5 fruit fly cellular contexts compared by ENCODE assay signal in the genomic region with DNA sequence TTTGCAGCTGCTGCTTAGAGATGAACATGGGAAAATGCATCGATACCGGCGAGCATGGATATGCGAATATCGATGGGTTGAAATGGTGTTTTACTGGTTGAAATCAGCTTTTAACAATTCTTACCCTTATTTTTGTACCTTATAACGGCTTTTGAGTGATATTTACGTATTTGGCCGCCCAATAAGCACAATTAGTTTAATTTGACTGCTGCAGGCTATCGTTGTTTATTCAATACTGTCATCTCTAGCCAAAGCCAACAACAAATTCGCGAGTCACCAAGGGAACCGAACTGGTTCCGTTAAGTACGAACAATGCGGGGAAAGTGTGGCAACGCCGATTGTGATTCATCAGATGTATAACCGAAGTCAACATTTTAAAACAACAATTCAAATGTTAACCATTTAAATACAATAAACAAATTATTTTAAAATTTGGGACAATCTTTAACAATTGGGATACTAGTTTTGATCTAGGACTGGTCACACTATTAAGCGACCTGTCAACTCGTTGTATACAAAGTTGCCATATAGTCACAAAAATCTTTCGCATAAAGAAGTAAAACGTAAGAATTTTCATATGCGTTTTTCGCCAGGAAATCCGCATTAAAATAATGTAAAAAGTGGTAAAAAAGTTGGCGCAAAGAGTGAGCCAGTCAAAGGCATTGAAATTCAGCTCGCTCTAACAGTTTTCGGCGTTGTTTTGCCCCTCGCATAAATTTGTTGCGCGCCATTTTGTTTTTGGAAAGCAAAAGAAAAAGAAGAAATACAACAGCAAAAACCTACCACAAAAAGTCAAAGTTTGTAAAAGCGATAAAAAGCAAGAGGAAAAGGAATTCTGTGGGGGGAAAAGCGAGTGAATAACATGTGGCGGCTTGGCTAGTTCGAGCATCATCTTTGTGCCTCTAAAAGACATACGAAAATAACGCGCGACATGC.
A peak's percentile ranks its signal among the peaks of the same experiment; 100 is the strongest.
TF ChIP-seq lines count a peak whose summit lies in the region.

TSS of gene Usp5 (minus strand) at position 234 of the 935 bp plus-strand sequence.
TSS of gene BtbVII (plus strand) at position 522 of the 935 bp plus-strand sequence.

TF ChIP-seq in whole organism, adult, 20 proteins besides CTCF, POLR2A, EP300 and RAD21 (continued from another document):
- TF ChIP-seq Hr96 (GFP tag; optimal IDR thresholded peaks at IDR 0.05; lab: Kevin White, UChicago) (peak; percentile 86), CG12768 (GFP tag; optimal IDR thresholded peaks at IDR 0.05; lab: Kevin White, UChicago) (peak; percentile 62), cnc (optimal IDR thresholded peaks at IDR 0.05; lab: Kevin White, UChicago) (peak; percentile 80 to 92), CG14711 (tag; optimal IDR thresholded peaks at IDR 0.05; lab: Kevin White, UChicago) (peak; percentile 48), CG11617 (GFP tag; optimal IDR thresholded peaks at IDR 0.05; lab: Kevin White, UChicago) (peak; percentile 70)

TF ChIP-seq in whole organism, embryonic, 481 proteins besides CTCF, POLR2A, EP300 and RAD21 (continued from another document and continues in another):
- peak; percentile 98 for TF ChIP-seq phol (tag; optimal IDR thresholded peaks at IDR 0.05; lab: Kevin White, UChicago)
- TF ChIP-seq nmo (GFP tag; optimal IDR thresholded peaks at IDR 0.05; lab: Kevin White, UChicago) = peak; percentile 61
- peak; percentile 91 for TF ChIP-seq bbx (GFP tag; IDR thresholded peaks at IDR 0.05; lab: Robert Waterston, UW; ENCODE audit: partially characterized antibody)
- no peak for TF ChIP-seq sima (GFP tag; optimal IDR thresholded peaks at IDR 0.05; lab: Kevin White, UChicago)
- TF ChIP-seq CG6175 (GFP tag; IDR thresholded peaks at IDR 0.05; lab: Robert Waterston, UW) = no peak
- peak; percentile 1 for TF ChIP-seq CG8089 (GFP tag; optimal IDR thresholded peaks at IDR 0.05; lab: Kevin White, UChicago)
- TF ChIP-seq CG32532 (GFP tag; IDR thresholded peaks at IDR 0.05; lab: Robert Waterston, UW) = peak; percentile 68
- peak; percentile 2 for TF ChIP-seq Nf-YC (tag; optimal IDR thresholded peaks at IDR 0.05; lab: Kevin White, UChicago)
- peak; percentile 72 for TF ChIP-seq zfh2 (GFP tag; optimal IDR thresholded peaks at IDR 0.05; lab: Kevin White, UChicago)
- TF ChIP-seq ssp (GFP tag; IDR thresholded peaks at IDR 0.05; lab: Robert Waterston, UW) = peak; percentile 54
- no peak for TF ChIP-seq CG14667 (GFP tag; IDR thresholded peaks at IDR 0.05; lab: Robert Waterston, UW)
- TF ChIP-seq CG8388 (GFP tag; optimal IDR thresholded peaks at IDR 0.05; lab: Kevin White, UChicago) = peak; percentile 17
- TF ChIP-seq BEAF-32 (GFP tag; optimal IDR thresholded peaks at IDR 0.05; lab: Kevin White, UChicago) = peak; percentile 95
- no peak for TF ChIP-seq Sox102F (GFP tag; optimal IDR thresholded peaks at IDR 0.05; lab: Kevin White, UChicago)
- peak in 1 of 3 experiments; percentile 55 for TF ChIP-seq lola (GFP tag; optimal IDR thresholded peaks at IDR 0.05; lab: Kevin White, UChicago)
- no peak for TF ChIP-seq ab (GFP tag; optimal IDR thresholded peaks at IDR 0.05; lab: Kevin White, UChicago)
- peak; percentile 62 for TF ChIP-seq CG17829 (tag; optimal IDR thresholded peaks at IDR 0.05; lab: Kevin White, UChicago)
- peak; percentile 67 for TF ChIP-seq CG12391 (tag; optimal IDR thresholded peaks at IDR 0.05; lab: Kevin White, UChicago)
- peak; percentile 67 for TF ChIP-seq lab (GFP tag; optimal IDR thresholded peaks at IDR 0.05; lab: Kevin White, UChicago)
- no peak for TF ChIP-seq CG6813 (GFP tag; optimal IDR thresholded peaks at IDR 0.05; lab: Kevin White, UChicago)
- TF ChIP-seq CG3163 (GFP tag; optimal IDR thresholded peaks at IDR 0.05; lab: Kevin White, UChicago) = peak; percentile 18
- peak; percentile 1 for TF ChIP-seq CG4854 (GFP tag; optimal IDR thresholded peaks at IDR 0.05; lab: Kevin White, UChicago)
- TF ChIP-seq tin (GFP tag; optimal IDR thresholded peaks at IDR 0.05; lab: Kevin White, UChicago) = peak; percentile 63
- 0 out of 3 replicates have a peak, but pooled peaks have one; percentile 39 for TF ChIP-seq croc (GFP tag; conservative IDR thresholded peaks at IDR 0.05; lab: Robert Waterston, UW)
- peak; percentile 23 for TF ChIP-seq Meics (GFP tag; optimal IDR thresholded peaks at IDR 0.05; lab: Kevin White, UChicago)
- peak; percentile 96 for TF ChIP-seq sens (GFP tag; lab: Kevin White, UChicago)
- TF ChIP-seq Deaf1 (tag; optimal IDR thresholded peaks at IDR 0.05; lab: Kevin White, UChicago) = no peak
- TF ChIP-seq E2f1 (GFP tag; IDR thresholded peaks at IDR 0.05; lab: Robert Waterston, UW) = peak; percentile 49; the same call in 1 of the 2 replicates

TF ChIP-seq in whole organism, prepupa, 60 proteins besides CTCF, POLR2A, EP300 and RAD21 (continued from another document):
- TF ChIP-seq Sox15 (GFP tag; optimal IDR thresholded peaks at IDR 0.05; lab: Kevin White, UChicago) = peak; percentile 6
- no peak for TF ChIP-seq Sox102F (GFP tag; optimal IDR thresholded peaks at IDR 0.05; lab: Kevin White, UChicago)
- peak; percentile 94 for TF ChIP-seq fkh (GFP tag; optimal IDR thresholded peaks at IDR 0.05; lab: Kevin White, UChicago)
- TF ChIP-seq cyc (GFP tag; optimal IDR thresholded peaks at IDR 0.05; lab: Kevin White, UChicago) = peak; percentile 31
- TF ChIP-seq CG6163 (GFP tag; IDR thresholded peaks at IDR 0.05; lab: Robert Waterston, UW) = no peak
- TF ChIP-seq Ets21C (GFP tag; optimal IDR thresholded peaks at IDR 0.05; lab: Kevin White, UChicago) = peak; percentile 60
- peak; percentile 53 for TF ChIP-seq Gug (GFP tag; IDR thresholded peaks at IDR 0.05; lab: Robert Waterston, UW)
- peak; percentile 48 for TF ChIP-seq CG6792 (GFP tag; optimal IDR thresholded peaks at IDR 0.05; lab: Kevin White, UChicago)
- TF ChIP-seq spab (GFP tag; optimal IDR thresholded peaks at IDR 0.05; lab: Kevin White, UChicago) = peak; percentile 6
- TF ChIP-seq Eip78C (GFP tag; lab: Kevin White, UChicago) = peak; percentile 91
- TF ChIP-seq eg (GFP tag; IDR thresholded peaks at IDR 0.05; lab: Robert Waterston, UW) = 0 out of 3 replicates have a peak, but pooled peaks have one; percentile 10
- peak; percentile 81 for TF ChIP-seq svp (GFP tag; lab: Kevin White, UChicago)
- peak; percentile 52 for TF ChIP-seq achi (GFP tag; optimal IDR thresholded peaks at IDR 0.05; lab: Kevin White, UChicago)
- peak in 1 of 2 experiments; percentile 12 for TF ChIP-seq salr (GFP tag; optimal IDR thresholded peaks at IDR 0.05; lab: Kevin White, UChicago)
- no peak for TF ChIP-seq CG9139 (GFP tag; optimal IDR thresholded peaks at IDR 0.05; lab: Kevin White, UChicago)
- TF ChIP-seq CG6808 (GFP tag; optimal IDR thresholded peaks at IDR 0.05; lab: Kevin White, UChicago) = peak; percentile 55
- TF ChIP-seq Ets96B (tag; optimal IDR thresholded peaks at IDR 0.05; lab: Kevin White, UChicago) = peak; percentile 31
- TF ChIP-seq CG10669 (GFP tag; optimal IDR thresholded peaks at IDR 0.05; lab: Kevin White, UChicago) = no peak
- peak; percentile 17 for TF ChIP-seq CG16779 (tag; optimal IDR thresholded peaks at IDR 0.05; lab: Kevin White, UChicago)
- peak; percentile 39 for TF ChIP-seq CG3032 (tag; optimal IDR thresholded peaks at IDR 0.05; lab: Kevin White, UChicago)
- peak; percentile 70 for TF ChIP-seq acj6 (GFP tag; optimal IDR thresholded peaks at IDR 0.05; lab: Kevin White, UChicago)
- TF ChIP-seq CG6276 (GFP tag; optimal IDR thresholded peaks at IDR 0.05; lab: Kevin White, UChicago) = no peak
- TF ChIP-seq ss (GFP tag; optimal IDR thresholded peaks at IDR 0.05; lab: Kevin White, UChicago) = peak in 1 of 2 experiments; percentile 66
- TF ChIP-seq net (GFP tag; optimal IDR thresholded peaks at IDR 0.05; lab: Kevin White, UChicago) = peak; percentile 51
- peak; percentile 19 for TF ChIP-seq vri (GFP tag; optimal IDR thresholded peaks at IDR 0.05; lab: Kevin White, UChicago)
- TF ChIP-seq dsx (GFP tag; optimal IDR thresholded peaks at IDR 0.05; lab: Kevin White, UChicago; ENCODE audit: poor library complexity, severe bottlenecking) = peak; percentile 17
- 0 out of 2 replicates have a peak, but pooled peaks have one; percentile 14 for TF ChIP-seq CG15336 (GFP tag; IDR thresholded peaks at IDR 0.05; lab: Robert Waterston, UW)
- peak; percentile 60 for TF ChIP-seq Sox14 (GFP tag; optimal IDR thresholded peaks at IDR 0.05; lab: Kevin White, UChicago)

TF ChIP-seq in whole organism, pupa, 21 proteins besides CTCF, POLR2A, EP300 and RAD21 (continued from another document):
- TF ChIP-seq Ets98B (GFP tag; IDR thresholded peaks at IDR 0.05; lab: Robert Waterston, UW) (no peak), CG17806 (tag; optimal IDR thresholded peaks at IDR 0.05; lab: Kevin White, UChicago) (no peak), gl (tag; optimal IDR thresholded peaks at IDR 0.05; lab: Kevin White, UChicago) (peak; percentile 56)

TF ChIP-seq in whole organism, wandering third instar larva, 38 proteins besides CTCF, POLR2A, EP300 and RAD21 (continued from another document):
- TF ChIP-seq dsf (GFP tag; optimal IDR thresholded peaks at IDR 0.05; lab: Kevin White, UChicago; ENCODE audit: borderline replicate concordance) (peak; percentile 16), Dfd (GFP tag; optimal IDR thresholded peaks at IDR 0.05; lab: Kevin White, UChicago) (no peak), ey (GFP tag; optimal IDR thresholded peaks at IDR 0.05; lab: Kevin White, UChicago) (peak; percentile 65), N (GFP tag; optimal IDR thresholded peaks at IDR 0.05; lab: Kevin White, UChicago) (no peak), woc (GFP tag; optimal IDR thresholded peaks at IDR 0.05; lab: Kevin White, UChicago) (no peak), Hnf4 (GFP tag; optimal IDR thresholded peaks at IDR 0.05; lab: Kevin White, UChicago) (no peak), CrebA (GFP tag; optimal IDR thresholded peaks at IDR 0.05; lab: Kevin White, UChicago; ENCODE audit: borderline replicate concordance) (no peak), rgr (GFP tag; optimal IDR thresholded peaks at IDR 0.05; lab: Kevin White, UChicago) (peak; percentile 68), foxo (GFP tag; optimal IDR thresholded peaks at IDR 0.05; lab: Kevin White, UChicago) (peak in 1 of 2 experiments; percentile 76), h (GFP tag; optimal IDR thresholded peaks at IDR 0.05; lab: Kevin White, UChicago) (peak; percentile 72), HLH106 (tag; optimal IDR thresholded peaks at IDR 0.05; lab: Kevin White, UChicago) (peak; percentile 59), Mio (GFP tag; optimal IDR thresholded peaks at IDR 0.05; lab: Kevin White, UChicago) (no peak), dmrt93B (GFP tag; optimal IDR thresholded peaks at IDR 0.05; lab: Kevin White, UChicago) (no peak), Abd-B (GFP tag; optimal IDR thresholded peaks at IDR 0.05; lab: Kevin White, UChicago) (no peak), Myc (optimal IDR thresholded peaks at IDR 0.05; lab: Kevin White, UChicago) (no peak), Jra (GFP tag; optimal IDR thresholded peaks at IDR 0.05; lab: Kevin White, UChicago) (peak; percentile 65), dl (GFP tag; optimal IDR thresholded peaks at IDR 0.05; lab: Kevin White, UChicago; ENCODE audit: insufficient read depth in 1 of 2, partially characterized antibody in 2 of 2) (no peak), Rel (GFP tag; optimal IDR thresholded peaks at IDR 0.05; lab: Kevin White, UChicago) (no peak), Rel (tag; optimal IDR thresholded peaks at IDR 0.05; lab: Kevin White, UChicago) (peak; percentile 2), br (GFP tag; optimal IDR thresholded peaks at IDR 0.05; lab: Kevin White, UChicago) (peak; percentile 76)
TF ChIP-seq in whole organism, wandering third instar larva: peak in this region for 17.
